Fruit fly (Drosophila melanogaster) whole organism, embryonic: ENCODE measurements around the gene dock.

Experiments
- Antp ChIP-seq: fragments of 200-800 bp; sonication (Bioruptor generic); optimal IDR thresholded peaks from 3 replicates; lab custom pipeline; 2016; ENCODE audit warnings: missing biosample characterization, missing genetic modification characterization
- Bdp1 ChIP-seq: fragments of 200-800 bp; sonication (Bioruptor generic); optimal IDR thresholded peaks from 3 replicates; lab custom pipeline; 2016; ENCODE audit warnings: missing biosample characterization, missing genetic modification characterization
- CG11093 ChIP-seq: fragments of 200-800 bp; sonication (Bioruptor generic); IDR thresholded peaks from 3 replicates; pipeline ENCODE4 v1.3.6; 2022; ENCODE audit warnings: missing biosample characterization, missing genetic modification characterization
- CG11456 ChIP-seq: fragments of 200-800 bp; sonication (Bioruptor generic); IDR thresholded peaks from 3 replicates; pipeline ENCODE4 v1.3.6; 2022; ENCODE audit warnings: missing biosample characterization, missing genetic modification characterization
- CG11695 ChIP-seq: fragments of 200-800 bp; sonication (Bioruptor generic); IDR thresholded peaks from 3 replicates; pipeline ENCODE4 v1.3.6; 2022; ENCODE audit warnings: missing biosample characterization, missing genetic modification characterization
- CG1233 ChIP-seq: fragments of 200-800 bp; sonication (Bioruptor generic); optimal IDR thresholded peaks from 4 replicates; lab custom pipeline; 2018; ENCODE audit warnings: missing biosample characterization, mild to moderate bottlenecking, missing genetic modification characterization
- CG12659 ChIP-seq: fragments of 200-800 bp; sonication (Bioruptor generic); optimal IDR thresholded peaks from 3 replicates; lab custom pipeline; 2017; ENCODE audit warnings: mild to moderate bottlenecking, missing biosample characterization, missing genetic modification reagents, missing genetic modification characterization
- CG14667 ChIP-seq: fragments of 200-800 bp; sonication (Bioruptor generic); IDR thresholded peaks from 2 replicates; pipeline ENCODE4 v1.3.6; 2022; ENCODE audit warnings: missing biosample characterization, missing genetic modification characterization
- CG16813 ChIP-seq: fragments of 200-800 bp; sonication (Bioruptor generic); IDR thresholded peaks from 3 replicates; pipeline ENCODE4 v1.3.6; 2022; ENCODE audit warnings: missing biosample characterization, missing genetic modification characterization; ENCODE audit not compliant: partially characterized antibody
- CG16815 ChIP-seq: fragments of 200-800 bp; sonication (Bioruptor generic); optimal IDR thresholded peaks from 3 replicates; lab custom pipeline; 2017; ENCODE audit warnings: missing biosample characterization, mild to moderate bottlenecking, missing genetic modification characterization
- CG1792 ChIP-seq: fragments of 200-800 bp; sonication (Bioruptor generic); optimal IDR thresholded peaks from 2 replicates; lab custom pipeline; 2016; ENCODE audit warnings: missing biosample characterization, missing genetic modification characterization
- CG1832 ChIP-seq: fragments of 200-800 bp; sonication (Bioruptor generic); optimal IDR thresholded peaks from 2 replicates; lab custom pipeline; 2017; ENCODE audit warnings: missing biosample characterization, mild to moderate bottlenecking, missing genetic modification characterization, inconsistent platforms
- CG33557 ChIP-seq: fragments of 200-800 bp; sonication (Bioruptor generic); optimal IDR thresholded peaks from 2 replicates; lab custom pipeline; 2019; ENCODE audit warnings: missing biosample characterization, mild to moderate bottlenecking, missing genetic modification characterization, moderate library complexity
- CG3838 ChIP-seq: fragments of 200-800 bp; sonication (Bioruptor generic); optimal IDR thresholded peaks from 3 replicates; lab custom pipeline; 2016; ENCODE audit warnings: missing biosample characterization, missing genetic modification characterization
- CG4282 ChIP-seq: fragments of 200-800 bp; sonication (Bioruptor generic); optimal IDR thresholded peaks from 2 replicates; lab custom pipeline; 2016; ENCODE audit warnings: missing biosample characterization, missing genetic modification characterization
- CG43689 ChIP-seq: fragments of 200-800 bp; sonication (Bioruptor generic); IDR thresholded peaks from 2 replicates; pipeline ENCODE4 v1.3.6; 2022; ENCODE audit warnings: missing biosample characterization, missing genetic modification characterization
- CG4854 ChIP-seq: fragments of 200-800 bp; sonication (Bioruptor generic); optimal IDR thresholded peaks from 2 replicates; lab custom pipeline; 2016; ENCODE audit warnings: missing biosample characterization, missing genetic modification characterization, inconsistent platforms
- CG6272 ChIP-seq: fragments of 200-800 bp; sonication (Bioruptor generic); IDR thresholded peaks from 2 replicates; pipeline ENCODE4 v1.3.6; 2022; ENCODE audit warnings: missing biosample characterization, missing genetic modification characterization
- CG6791 ChIP-seq: fragments of 200-800 bp; sonication (Bioruptor generic); IDR thresholded peaks from 3 replicates; pipeline ENCODE4 v1.3.6; 2022; ENCODE audit warnings: missing biosample characterization, missing genetic modification characterization; ENCODE audit not compliant: partially characterized antibody
- CG6813 ChIP-seq: fragments of 200-800 bp; sonication (Bioruptor generic); optimal IDR thresholded peaks from 2 replicates; lab custom pipeline; 2017; ENCODE audit warnings: missing biosample characterization, missing genetic modification characterization, mild to moderate bottlenecking, moderate library complexity, missing genetic modification reagents
- CG7786 ChIP-seq: fragments of 200-800 bp; sonication (Bioruptor generic); optimal IDR thresholded peaks from 2 replicates; lab custom pipeline; 2016; ENCODE audit warnings: missing biosample characterization, missing genetic modification characterization
- CG7987 ChIP-seq: fragments of 200-800 bp; sonication (Bioruptor generic); optimal IDR thresholded peaks from 2 replicates; lab custom pipeline; 2018; ENCODE audit warnings: missing biosample characterization, mild to moderate bottlenecking, missing genetic modification characterization, moderate library complexity
- CG8089 ChIP-seq: fragments of 200-800 bp; sonication (Bioruptor generic); optimal IDR thresholded peaks from 3 replicates; lab custom pipeline; 2016; ENCODE audit warnings: missing biosample characterization, missing genetic modification characterization
- CG8281 ChIP-seq: fragments of 200-800 bp; sonication (Bioruptor generic); optimal IDR thresholded peaks from 2 replicates; lab custom pipeline; 2018; ENCODE audit warnings: missing biosample characterization, mild to moderate bottlenecking, missing genetic modification characterization, moderate library complexity
- CG8290 ChIP-seq, 3 experiments: fragments of 200-800 bp; sonication (Bioruptor generic); optimal IDR thresholded peaks; 2 replicates each; lab custom pipeline; 2016 to 2019; ENCODE audit warnings: missing biosample characterization in 3 of 3, missing genetic modification characterization in 3 of 3, mild to moderate bottlenecking in 2 of 3, moderate library complexity in 1 of 3
- CG9215 ChIP-seq: fragments of 200-800 bp; sonication (Bioruptor generic); IDR thresholded peaks from 2 replicates; pipeline ENCODE4 v1.3.6; 2022; ENCODE audit warnings: missing biosample characterization, missing genetic modification characterization
- CG9727 ChIP-seq: fragments of 200-800 bp; sonication (Bioruptor generic); optimal IDR thresholded peaks from 3 replicates; lab custom pipeline; 2017; ENCODE audit warnings: missing biosample characterization, mild to moderate bottlenecking, missing genetic modification characterization
- CG9817 ChIP-seq: fragments of 200-800 bp; sonication (Bioruptor generic); optimal IDR thresholded peaks from 2 replicates; lab custom pipeline; 2018; ENCODE audit warnings: missing biosample characterization, mild to moderate bottlenecking, missing genetic modification characterization, moderate library complexity
- CoRest ChIP-seq: fragments of 200-800 bp; sonication (Bioruptor generic); optimal IDR thresholded peaks from 3 replicates; lab custom pipeline; 2018; ENCODE audit warnings: missing biosample characterization, mild to moderate bottlenecking, missing genetic modification characterization, moderate library complexity
- CrebB ChIP-seq: fragments of 200-800 bp; sonication (Bioruptor generic); optimal IDR thresholded peaks from 3 replicates; lab custom pipeline; 2018; ENCODE audit warnings: missing biosample characterization, mild to moderate bottlenecking, missing genetic modification characterization
- Dek ChIP-seq: fragments of 200-800 bp; sonication (Bioruptor generic); optimal IDR thresholded peaks from 3 replicates; lab custom pipeline; 2019; ENCODE audit warnings: missing biosample characterization, mild to moderate bottlenecking, missing genetic modification characterization, moderate library complexity
- Dref ChIP-seq: fragments of 200-800 bp; sonication (Bioruptor generic); IDR thresholded peaks from 2 replicates; pipeline ENCODE4 v1.3.6; 2022; ENCODE audit warnings: missing biosample characterization, missing genetic modification characterization
- Ets97D ChIP-seq: fragments of 200-800 bp; sonication (Bioruptor generic); optimal IDR thresholded peaks from 3 replicates; lab custom pipeline; 2016; ENCODE audit warnings: missing biosample characterization, missing genetic modification characterization
- HLH3B ChIP-seq: fragments of 200-800 bp; sonication (Bioruptor generic); IDR thresholded peaks from 2 replicates; pipeline ENCODE4 v1.3.6; 2022; ENCODE audit warnings: missing biosample characterization, missing genetic modification characterization
- Hmx ChIP-seq: fragments of 200-800 bp; sonication (Bioruptor generic); optimal IDR thresholded peaks from 2 replicates; lab custom pipeline; 2016; ENCODE audit warnings: missing biosample characterization, missing genetic modification characterization
- Kr ChIP-seq: fragments of 200-800 bp; sonication (Bioruptor generic); optimal IDR thresholded peaks from 2 replicates; lab custom pipeline; 2017; ENCODE audit warnings: missing biosample characterization, mild to moderate bottlenecking, missing genetic modification characterization
- Myb ChIP-seq: fragments of 200-800 bp; sonication (Bioruptor generic); optimal IDR thresholded peaks from 2 replicates; lab custom pipeline; 2016; ENCODE audit warnings: missing biosample characterization, missing genetic modification characterization
- NFAT ChIP-seq: fragments of 200-800 bp; sonication (Bioruptor generic); IDR thresholded peaks from 2 replicates; pipeline ENCODE4 v1.3.6; 2022; ENCODE audit warnings: missing biosample characterization, missing genetic modification characterization
- Ravus ChIP-seq: fragments of 200-800 bp; sonication (Bioruptor generic); IDR thresholded peaks from 2 replicates; pipeline ENCODE4 v1.3.6; 2022; ENCODE audit warnings: missing biosample characterization, missing genetic modification characterization
- Rx ChIP-seq: fragments of 200-800 bp; sonication (Bioruptor generic); IDR thresholded peaks from 2 replicates; pipeline ENCODE4 v1.3.6; 2022; ENCODE audit warnings: missing biosample characterization, missing genetic modification characterization
- TFAM ChIP-seq: fragments of 200-800 bp; sonication (Bioruptor generic); optimal IDR thresholded peaks from 2 replicates; lab custom pipeline; 2017; ENCODE audit warnings: missing biosample characterization, missing genetic modification characterization, inconsistent platforms
- Trl ChIP-seq, 3 experiments: fragments of >200 bp in 2 of 3; fragments of 200-800 bp in 1 of 3; sonication (Bioruptor generic) in 1 of 3; optimal IDR thresholded peaks; 2 replicates in 1 of 3; 3 replicates in 2 of 3; lab custom pipeline; 2016 to 2017; ENCODE audit warnings: missing biosample characterization in 1 of 3, missing genetic modification characterization in 1 of 3
- Vsx1 ChIP-seq: fragments of 200-800 bp; sonication (Bioruptor generic); optimal IDR thresholded peaks from 2 replicates; lab custom pipeline; 2017; ENCODE audit warnings: missing biosample characterization, mild to moderate bottlenecking, missing genetic modification characterization, missing genetic modification reagents
- fd3F ChIP-seq: fragments of 200-800 bp; sonication (Bioruptor generic); optimal IDR thresholded peaks from 2 replicates; lab custom pipeline; 2018; ENCODE audit warnings: missing biosample characterization, mild to moderate bottlenecking, missing genetic modification characterization, moderate library complexity
- pum ChIP-seq: fragments of 200-800 bp; sonication (Bioruptor generic); optimal IDR thresholded peaks from 2 replicates; lab custom pipeline; 2016; ENCODE audit warnings: missing biosample characterization, missing genetic modification characterization
- usp ChIP-seq: fragments of >200 bp; optimal IDR thresholded peaks from 2 replicates; lab custom pipeline; 2017; ENCODE audit warnings: missing biosample characterization, missing genetic modification characterization
- wor ChIP-seq: fragments of 200-800 bp; sonication (Bioruptor generic); IDR thresholded peaks from 2 replicates; pipeline ENCODE4 v1.3.6; 2022; ENCODE audit warnings: missing biosample characterization, missing genetic modification characterization
- yki ChIP-seq: fragments of >200 bp; optimal IDR thresholded peaks from 3 replicates; lab custom pipeline; 2018

dock gene

dm6 chr2L:846167-846868 lies 20.5 kb downstream of the dock start:
- TF ChIP-seq CG8290 (GFP tag; optimal IDR thresholded peaks at IDR 0.05; lab: Kevin White, UChicago) (peak; percentile 11), CG8290 (tag; optimal IDR thresholded peaks at IDR 0.05; lab: Kevin White, UChicago) (peak in 1 of 2 experiments; percentile 72), Vsx1 (GFP tag; lab: Kevin White, UChicago) (peak; percentile 15), CrebB (no peak), CG1832 (GFP tag; lab: Kevin White, UChicago) (no peak), CoRest (tag; lab: Kevin White, UChicago) (peak; percentile 68), CG14667 (peak; percentile 39; the same call in 1 of the 2 replicates), Antp (GFP tag; lab: Kevin White, UChicago) (peak; percentile 62), yki (no peak), CG9817 (tag; lab: Kevin White, UChicago) (peak; percentile 21), CG1233 (GFP tag; lab: Kevin White, UChicago) (no peak), pum (GFP tag; lab: Kevin White, UChicago) (peak; percentile 59), TFAM (no peak), CG7987 (no peak), CG11695 (GFP tag; lab: Robert Waterston, UW) (no peak), CG9215 (GFP tag; lab: Robert Waterston, UW) (no peak), CG8281 (tag; lab: Kevin White, UChicago) (peak; percentile 11), HLH3B (peak; percentile 9; the same call in 1 of the 2 replicates), CG43689 (GFP tag; lab: Robert Waterston, UW) (no peak), Ets97D (GFP tag; lab: Kevin White, UChicago) (no peak), Myb (GFP tag; lab: Kevin White, UChicago) (peak; percentile 22), CG4854 (peak; percentile 27), CG1792 (GFP tag; lab: Kevin White, UChicago) (peak; percentile 30), CG16813 (no peak), CG9727 (GFP tag; lab: Kevin White, UChicago) (peak; percentile 37), CG6813 (GFP tag; lab: Kevin White, UChicago) (peak; percentile 41), Rx (GFP tag; lab: Robert Waterston, UW) (0 out of 2 replicates have a peak, but pooled peaks have one; percentile 24), CG6272 (peak; percentile 40; the same call in 1 of the 2 replicates), Dek (tag; lab: Kevin White, UChicago) (no peak), fd3F (GFP tag; lab: Kevin White, UChicago) (no peak), CG4282 (no peak), CG16815 (GFP tag; lab: Kevin White, UChicago) (no peak), CG3838 (GFP tag; lab: Kevin White, UChicago) (no peak), Dref (GFP tag; lab: Robert Waterston, UW) (no peak), Hmx (GFP tag; lab: Kevin White, UChicago) (no peak), Bdp1 (GFP tag; lab: Kevin White, UChicago) (no peak), NFAT (0 out of 2 replicates have a peak, but pooled peaks have one; percentile 30), CG11093 (GFP tag; lab: Robert Waterston, UW) (peak; percentile 63; the same call in 2 of the 3 replicates), CG12659 (GFP tag; lab: Kevin White, UChicago) (peak; percentile 26), CG8089 (GFP tag; lab: Kevin White, UChicago) (peak; percentile 52), Kr (GFP tag; lab: Kevin White, UChicago) (no peak), CG6791 (GFP tag; lab: Robert Waterston, UW) (no peak), usp (GFP tag; lab: Kevin White, UChicago) (no peak), Ravus (GFP tag; lab: Robert Waterston, UW) (no peak), CG7786 (GFP tag; lab: Kevin White, UChicago) (peak; percentile 60), Trl (optimal IDR thresholded peaks at IDR 0.05; lab: Kevin White, UChicago) (no peak), Trl (GFP tag; optimal IDR thresholded peaks at IDR 0.05; lab: Kevin White, UChicago) (peak; percentile 38), wor (peak; percentile 68), CG11456 (no peak), CG33557 (no peak)
